Fruit fly (Drosophila melanogaster): ENCODE measurements around the gene Sec3.

DNA sequence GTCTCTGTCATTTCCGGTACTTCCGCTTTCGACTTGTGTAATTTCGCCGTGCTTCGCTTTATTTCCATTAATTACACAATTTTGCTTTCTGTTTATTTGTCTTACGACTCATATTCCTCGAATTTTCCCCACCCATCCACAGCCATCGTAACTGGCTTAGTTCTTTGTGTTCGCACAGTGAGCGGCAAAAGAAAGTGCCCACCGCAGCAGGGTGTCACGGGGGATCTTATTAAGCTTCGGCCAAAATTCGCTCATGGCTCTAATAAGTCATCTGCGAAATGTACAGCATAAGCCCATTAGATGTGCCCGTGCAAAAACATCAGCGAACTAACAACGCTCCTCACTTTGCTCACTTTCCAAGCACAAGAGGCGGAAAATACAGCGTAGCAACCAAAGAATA, 22.6 kb downstream of the Sec3 start:
- no peak for TF ChIP-seq pan (optimal IDR thresholded peaks at IDR 0.05)
- TF ChIP-seq psq (optimal IDR thresholded peaks at IDR 0.05) = no peak
- TF ChIP-seq CG8478 (optimal IDR thresholded peaks at IDR 0.05) = no peak
- TF ChIP-seq usp (GFP tag; optimal IDR thresholded peaks at IDR 0.05) = no peak
- TF ChIP-seq EcR (GFP tag; optimal IDR thresholded peaks at IDR 0.05) = no peak

Measured in whole organism.